Fruit fly (Drosophila melanogaster): ENCODE data around the gene CG34174.

The CG34174 gene

dm6 chr2L:2190684-2191083 is 23.4 kb upstream of the CG34174 start:
- no peak for TF ChIP-seq Rel (GFP tag; optimal IDR thresholded peaks at IDR 0.05)
- TF ChIP-seq Rel (tag; optimal IDR thresholded peaks at IDR 0.05) = peak; percentile 87
- no peak for TF ChIP-seq Mio (GFP tag; optimal IDR thresholded peaks at IDR 0.05)
- no peak for TF ChIP-seq Abd-B (GFP tag; optimal IDR thresholded peaks at IDR 0.05)
- peak; percentile 18 for TF ChIP-seq h (GFP tag; optimal IDR thresholded peaks at IDR 0.05)
- peak; percentile 11 for TF ChIP-seq rgr (GFP tag; optimal IDR thresholded peaks at IDR 0.05)
- TF ChIP-seq Sp1 (GFP tag; optimal IDR thresholded peaks at IDR 0.05) = no peak
- TF ChIP-seq CG9705 (GFP tag; optimal IDR thresholded peaks at IDR 0.05) = no peak
- TF ChIP-seq dmrt93B (GFP tag; optimal IDR thresholded peaks at IDR 0.05) = no peak
- no peak for TF ChIP-seq N (GFP tag; optimal IDR thresholded peaks at IDR 0.05)
- TF ChIP-seq Hnf4 (GFP tag; optimal IDR thresholded peaks at IDR 0.05) = no peak

dm6 chr2L:2191404-2191803 is 22.7 kb upstream of the CG34174 start:
- TF ChIP-seq Sp1 (GFP tag; optimal IDR thresholded peaks at IDR 0.05) = no peak
- no peak for TF ChIP-seq Hr83 (GFP tag; optimal IDR thresholded peaks at IDR 0.05; ENCODE audit: poor library complexity, severe bottlenecking)
- TF ChIP-seq h (GFP tag; optimal IDR thresholded peaks at IDR 0.05) = no peak
- TF ChIP-seq CG9705 (GFP tag; optimal IDR thresholded peaks at IDR 0.05) = no peak
- TF ChIP-seq Hnf4 (GFP tag; optimal IDR thresholded peaks at IDR 0.05) = no peak
- no peak for TF ChIP-seq Hr78 (GFP tag; optimal IDR thresholded peaks at IDR 0.05)
- TF ChIP-seq psq (GFP tag; optimal IDR thresholded peaks at IDR 0.05) = no peak
- TF ChIP-seq Myc (optimal IDR thresholded peaks at IDR 0.05) = no peak
- TF ChIP-seq Dfd (GFP tag; optimal IDR thresholded peaks at IDR 0.05) = no peak
- TF ChIP-seq Dif (GFP tag; optimal IDR thresholded peaks at IDR 0.05; ENCODE audit: partially characterized antibody) = no peak
- no peak for TF ChIP-seq rgr (GFP tag; optimal IDR thresholded peaks at IDR 0.05)
- no peak for TF ChIP-seq br (GFP tag; optimal IDR thresholded peaks at IDR 0.05)
- TF ChIP-seq fru (GFP tag; optimal IDR thresholded peaks at IDR 0.05) = no peak
- TF ChIP-seq foxo (GFP tag; optimal IDR thresholded peaks at IDR 0.05) = no peak
- no peak for TF ChIP-seq sv (GFP tag; optimal IDR thresholded peaks at IDR 0.05)

DNA sequence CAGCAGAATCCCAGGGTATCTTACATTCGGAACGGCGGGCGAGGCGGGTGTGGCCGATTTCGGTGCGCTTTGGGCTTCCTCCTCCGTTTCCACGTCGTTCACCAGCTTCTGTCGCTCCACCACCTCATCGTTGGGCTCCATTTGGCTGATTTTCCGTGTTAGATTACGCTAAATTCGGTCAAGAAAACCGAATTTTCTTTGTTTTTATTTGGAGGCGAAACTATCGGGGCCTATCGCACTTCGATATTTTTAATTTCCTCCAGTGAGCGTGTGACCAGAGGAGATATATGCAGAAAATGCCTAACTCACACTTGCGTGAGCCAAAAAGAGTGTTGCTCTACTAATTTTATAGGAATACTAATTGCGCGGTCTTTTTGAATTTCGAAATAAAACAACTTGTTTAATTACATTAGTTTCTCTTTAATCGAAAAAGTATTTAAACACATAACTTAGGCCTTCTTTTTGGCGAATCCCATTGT is 21.9 kb upstream of the CG34174 start, which contains the start of gene CG10874:
Gene CG10874 (minus strand): TSS at position 264 of the 479 bp plus-strand sequence.
- TF ChIP-seq fru (GFP tag; optimal IDR thresholded peaks at IDR 0.05) (no peak), Dfd (GFP tag; optimal IDR thresholded peaks at IDR 0.05) (no peak), dl (GFP tag; optimal IDR thresholded peaks at IDR 0.05; ENCODE audit: insufficient read depth in 1 of 2, partially characterized antibody in 2 of 2) (peak in 1 of 2 experiments; percentile 58), OdsH (GFP tag; optimal IDR thresholded peaks at IDR 0.05) (no peak), Jra (GFP tag; optimal IDR thresholded peaks at IDR 0.05) (no peak), Vsx2 (GFP tag; optimal IDR thresholded peaks at IDR 0.05; ENCODE audit: partially characterized antibody) (peak; percentile 98), Rel (GFP tag; optimal IDR thresholded peaks at IDR 0.05) (no peak), Rel (tag; optimal IDR thresholded peaks at IDR 0.05) (peak; percentile 30), Dif (GFP tag; optimal IDR thresholded peaks at IDR 0.05; ENCODE audit: partially characterized antibody) (peak; percentile 89)

DNA sequence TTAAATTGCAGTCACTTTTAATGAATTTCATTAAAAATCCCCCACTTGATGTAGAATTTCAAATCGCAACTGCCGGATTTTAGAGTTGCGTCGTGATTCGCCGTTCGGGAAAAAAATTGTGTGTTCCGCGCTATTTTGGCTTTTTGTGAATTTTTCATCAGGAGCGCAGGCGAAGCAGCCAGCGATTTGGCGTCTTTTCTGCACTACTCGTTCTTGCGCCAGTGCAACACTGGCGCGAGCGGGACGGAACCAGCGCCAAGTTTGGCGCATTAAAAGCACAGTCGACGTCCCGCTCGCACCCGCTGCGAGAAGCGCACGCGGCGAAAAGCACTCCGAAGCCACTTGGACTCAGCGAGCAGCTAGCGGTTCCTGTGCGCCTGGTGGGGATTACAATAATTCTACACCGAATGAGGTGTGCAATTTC is 20.7 kb upstream of the CG34174 start:
- TF ChIP-seq OdsH (GFP tag; optimal IDR thresholded peaks at IDR 0.05) = peak; percentile 46
- TF ChIP-seq fru (GFP tag; optimal IDR thresholded peaks at IDR 0.05) = peak; percentile 23
- TF ChIP-seq CrebA (GFP tag; optimal IDR thresholded peaks at IDR 0.05; ENCODE audit: borderline replicate concordance) = peak; percentile 76
- TF ChIP-seq h (GFP tag; optimal IDR thresholded peaks at IDR 0.05) = peak; percentile 83
- peak; percentile 51 for TF ChIP-seq Sp1 (GFP tag; optimal IDR thresholded peaks at IDR 0.05)
- TF ChIP-seq dmrt93B (GFP tag; optimal IDR thresholded peaks at IDR 0.05) = peak; percentile 18
- no peak for TF ChIP-seq tai (GFP tag; optimal IDR thresholded peaks at IDR 0.05)
- TF ChIP-seq Hr78 (GFP tag; optimal IDR thresholded peaks at IDR 0.05) = no peak
- peak; percentile 32 for TF ChIP-seq CG9705 (GFP tag; optimal IDR thresholded peaks at IDR 0.05)
- TF ChIP-seq Rel (GFP tag; optimal IDR thresholded peaks at IDR 0.05) = no peak
- peak; percentile 95 for TF ChIP-seq Rel (tag; optimal IDR thresholded peaks at IDR 0.05)
- peak; percentile 13 for TF ChIP-seq psq (GFP tag; optimal IDR thresholded peaks at IDR 0.05)
- peak; percentile 94 for TF ChIP-seq Vsx2 (GFP tag; optimal IDR thresholded peaks at IDR 0.05; ENCODE audit: partially characterized antibody)
- peak; percentile 44 for TF ChIP-seq Myc (optimal IDR thresholded peaks at IDR 0.05)
- peak; percentile 40 to 86 for TF ChIP-seq dl (GFP tag; optimal IDR thresholded peaks at IDR 0.05; ENCODE audit: insufficient read depth in 1 of 2, partially characterized antibody in 2 of 2)
- TF ChIP-seq foxo (GFP tag; optimal IDR thresholded peaks at IDR 0.05) = peak; percentile 1 to 13
- no peak for TF ChIP-seq pan (optimal IDR thresholded peaks at IDR 0.05)
- peak; percentile 55 for TF ChIP-seq Hr83 (GFP tag; optimal IDR thresholded peaks at IDR 0.05; ENCODE audit: poor library complexity, severe bottlenecking)
- TF ChIP-seq rgr (GFP tag; optimal IDR thresholded peaks at IDR 0.05) = peak; percentile 44
- TF ChIP-seq dsf (GFP tag; optimal IDR thresholded peaks at IDR 0.05; ENCODE audit: borderline replicate concordance) = no peak
- TF ChIP-seq HLH106 (tag; optimal IDR thresholded peaks at IDR 0.05) = peak; percentile 55
- peak; percentile 90 for TF ChIP-seq Dif (GFP tag; optimal IDR thresholded peaks at IDR 0.05; ENCODE audit: partially characterized antibody)
- no peak for TF ChIP-seq N (GFP tag; optimal IDR thresholded peaks at IDR 0.05)
- peak; percentile 9 for TF ChIP-seq br (GFP tag; optimal IDR thresholded peaks at IDR 0.05)
